2 worm cellular contexts compared by ENCODE assay signal in the genomic region with DNA sequence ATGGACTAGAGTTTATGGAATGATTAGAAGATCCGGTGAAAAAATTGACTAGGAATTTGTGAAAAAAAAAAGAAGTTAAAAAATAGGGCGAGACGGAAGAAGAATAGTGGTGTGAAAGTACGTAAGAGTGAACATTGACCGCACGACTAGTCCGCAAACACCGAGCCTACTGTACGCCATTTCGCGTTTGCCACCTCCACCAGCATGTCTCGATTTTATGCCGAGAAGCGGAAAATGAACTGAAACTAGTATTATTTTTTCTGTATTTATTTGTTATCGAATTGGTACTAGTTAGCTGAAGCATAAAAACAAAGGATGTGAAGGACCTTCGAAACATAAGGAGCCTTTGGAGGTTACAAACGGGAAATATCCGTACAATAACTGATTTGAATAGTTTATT.
TF ChIP-seq lines count a peak whose summit lies in the region.

No protein-coding gene starts in this region.

TF ChIP-seq in whole organism, L1 larva, 84 proteins besides CTCF, POLR2A, EP300 and RAD21 (continued from another document):
- TF ChIP-seq unc-62 (GFP tag; optimal IDR thresholded peaks at IDR 0.05; lab: Kevin White, UChicago) (no peak), nhr-90 (tag; optimal IDR thresholded peaks at IDR 0.05; lab: Kevin White, UChicago; ENCODE audit: poor library complexity) (peak; percentile 44), fkh-10 (GFP tag; optimal IDR thresholded peaks at IDR 0.05; lab: Kevin White, UChicago) (no peak), vab-15 (tag; optimal IDR thresholded peaks at IDR 0.05; lab: Kevin White, UChicago) (no peak), nhr-28 (tag; optimal IDR thresholded peaks at IDR 0.05; lab: Kevin White, UChicago) (no peak), ztf-11 (tag; optimal IDR thresholded peaks at IDR 0.05; lab: Kevin White, UChicago) (no peak), tbx-2 (tag; optimal IDR thresholded peaks at IDR 0.05; lab: Kevin White, UChicago) (peak; percentile 9), hlh-4 (tag; optimal IDR thresholded peaks at IDR 0.05; lab: Kevin White, UChicago) (no peak), snpc-4 (tag; optimal IDR thresholded peaks at IDR 0.05; lab: Kevin White, UChicago) (no peak), irx-1 (tag; optimal IDR thresholded peaks at IDR 0.05; lab: Kevin White, UChicago) (no peak), nhr-76 (tag; optimal IDR thresholded peaks at IDR 0.05; lab: Kevin White, UChicago) (no peak), lin-14 (GFP tag; optimal IDR thresholded peaks at IDR 0.05; lab: Kevin White, UChicago) (peak; percentile 40), C16A3.4 (tag; optimal IDR thresholded peaks at IDR 0.05; lab: Kevin White, UChicago) (peak; percentile 51), skn-1 (tag; optimal IDR thresholded peaks at IDR 0.05; lab: Kevin White, UChicago) (no peak), nhr-19 (GFP tag; conservative IDR thresholded peaks at IDR 0.05; lab: Robert Waterston, UW) (no peak), ceh-88 (GFP tag; IDR thresholded peaks at IDR 0.05; lab: Robert Waterston, UW) (no peak), ces-1 (GFP tag; optimal IDR thresholded peaks at IDR 0.05; lab: Kevin White, UChicago) (no peak), lin-15B (tag; optimal IDR thresholded peaks at IDR 0.05; lab: Kevin White, UChicago) (no peak), sptf-1 (tag; optimal IDR thresholded peaks at IDR 0.05; lab: Kevin White, UChicago) (no peak), hpl-2 (GFP tag; optimal IDR thresholded peaks at IDR 0.05; lab: Kevin White, UChicago) (no peak), snu-23 (GFP tag; optimal IDR thresholded peaks at IDR 0.05; lab: Kevin White, UChicago) (peak; percentile 55), elt-3 (tag; optimal IDR thresholded peaks at IDR 0.05; lab: Kevin White, UChicago) (no peak), isw-1 (GFP tag; IDR thresholded peaks at IDR 0.05; lab: Robert Waterston, UW) (peak; percentile 15; the same call in 1 of the 2 replicates), unc-130 (tag; optimal IDR thresholded peaks at IDR 0.05; lab: Kevin White, UChicago) (peak; percentile 17), fos-1 (tag; optimal IDR thresholded peaks at IDR 0.05; lab: Kevin White, UChicago) (no peak), nhr-71 (tag; optimal IDR thresholded peaks at IDR 0.05; lab: Kevin White, UChicago) (peak; percentile 65), lin-35 (GFP tag; optimal IDR thresholded peaks at IDR 0.05; lab: Kevin White, UChicago) (peak; percentile 57 to 66), mdl-1 (tag; optimal IDR thresholded peaks at IDR 0.05; lab: Kevin White, UChicago) (no peak), sox-4 (tag; optimal IDR thresholded peaks at IDR 0.05; lab: Kevin White, UChicago) (no peak), C34B4.2 (tag; optimal IDR thresholded peaks at IDR 0.05; lab: Kevin White, UChicago) (no peak), mef-2 (tag; optimal IDR thresholded peaks at IDR 0.05; lab: Kevin White, UChicago) (no peak), pqm-1 (tag; optimal IDR thresholded peaks at IDR 0.05; lab: Kevin White, UChicago) (no peak), pax-3 (tag; optimal IDR thresholded peaks at IDR 0.05; lab: Kevin White, UChicago) (no peak), F16B12.6 (tag; optimal IDR thresholded peaks at IDR 0.05; lab: Kevin White, UChicago) (peak; percentile 89), efl-3 (GFP tag; optimal IDR thresholded peaks at IDR 0.05; lab: Kevin White, UChicago) (no peak), egl-27 (tag; optimal IDR thresholded peaks at IDR 0.05; lab: Kevin White, UChicago) (no peak), nhr-12 (tag; optimal IDR thresholded peaks at IDR 0.05; lab: Kevin White, UChicago) (no peak), ztf-4 (tag; optimal IDR thresholded peaks at IDR 0.05; lab: Kevin White, UChicago) (no peak), fkh-4 (tag; optimal IDR thresholded peaks at IDR 0.05; lab: Kevin White, UChicago; ENCODE audit: borderline replicate concordance) (no peak), grh-1 (GFP tag; IDR thresholded peaks at IDR 0.05; lab: Robert Waterston, UW) (no peak), jun-1 (tag; optimal IDR thresholded peaks at IDR 0.05; lab: Kevin White, UChicago) (peak; percentile 32), pag-3 (tag; optimal IDR thresholded peaks at IDR 0.05; lab: Kevin White, UChicago; ENCODE audit: borderline replicate concordance, insufficient read depth) (no peak), lir-3 (tag; optimal IDR thresholded peaks at IDR 0.05; lab: Kevin White, UChicago; ENCODE audit: poor library complexity) (no peak), hlh-17 (GFP tag; optimal IDR thresholded peaks at IDR 0.05; lab: Kevin White, UChicago; ENCODE audit: borderline replicate concordance) (no peak), ceh-82 (tag; optimal IDR thresholded peaks at IDR 0.05; lab: Kevin White, UChicago) (peak in 2 of 3 experiments; percentile 14 to 45), aha-1 (tag; optimal IDR thresholded peaks at IDR 0.05; lab: Kevin White, UChicago) (no peak), unc-86 (tag; optimal IDR thresholded peaks at IDR 0.05; lab: Kevin White, UChicago) (no peak), efl-1 (optimal IDR thresholded peaks at IDR 0.05; lab: Kevin White, UChicago) (peak; percentile 55 to 57), efl-1 (GFP tag; optimal IDR thresholded peaks at IDR 0.05 in 1 of 2; lab: Kevin White, UChicago) (peak; percentile 58 to 92), Y116A8C.19 (tag; optimal IDR thresholded peaks at IDR 0.05; lab: Kevin White, UChicago; ENCODE audit: borderline replicate concordance) (no peak), mab-9 (GFP tag; IDR thresholded peaks at IDR 0.05; lab: Robert Waterston, UW) (no peak), nhr-84 (tag; optimal IDR thresholded peaks at IDR 0.05; lab: Kevin White, UChicago) (no peak)
TF ChIP-seq in whole organism, L1 larva: peak in this region for 24.

TF ChIP-seq in whole organism, young adult, 124 proteins besides CTCF, POLR2A, EP300 and RAD21 (continued from another document):
- 0 out of 2 replicates have a peak, but pooled peaks have one; percentile 50 for TF ChIP-seq nfyb-1 (GFP tag; IDR thresholded peaks at IDR 0.05; lab: Robert Waterston, UW)
- no peak for TF ChIP-seq ceh-79 (tag; optimal IDR thresholded peaks at IDR 0.05; lab: Kevin White, UChicago)
- TF ChIP-seq zfh-2 (GFP tag; conservative IDR thresholded peaks at IDR 0.05; lab: Robert Waterston, UW) = no peak
- no peak for TF ChIP-seq mes-4 (tag; optimal IDR thresholded peaks at IDR 0.05; lab: Kevin White, UChicago)
- no peak for TF ChIP-seq dpff-1 (tag; optimal IDR thresholded peaks at IDR 0.05; lab: Kevin White, UChicago)
- TF ChIP-seq mcd-1 (GFP tag; IDR thresholded peaks at IDR 0.05; lab: Robert Waterston, UW) = peak; percentile 39; the same call in 1 of the 2 replicates
- peak; percentile 24; the same call in 1 of the 2 replicates for TF ChIP-seq ekl-4 (GFP tag; IDR thresholded peaks at IDR 0.05; lab: Robert Waterston, UW)
- TF ChIP-seq hlh-26 (GFP tag; conservative IDR thresholded peaks at IDR 0.05; lab: Robert Waterston, UW) = no peak
- no peak for TF ChIP-seq nhr-120 (GFP tag; IDR thresholded peaks at IDR 0.05; lab: Robert Waterston, UW)
- TF ChIP-seq F57C9.4 (tag; optimal IDR thresholded peaks at IDR 0.05; lab: Kevin White, UChicago) = no peak
- no peak for TF ChIP-seq F55B11.4 (tag; optimal IDR thresholded peaks at IDR 0.05; lab: Kevin White, UChicago; ENCODE audit: borderline replicate concordance, insufficient read depth)
- no peak for TF ChIP-seq ccch-3 (GFP tag; optimal IDR thresholded peaks at IDR 0.05; lab: Kevin White, UChicago)
- TF ChIP-seq gei-17 (GFP tag; optimal IDR thresholded peaks at IDR 0.05; lab: Kevin White, UChicago) = no peak
- TF ChIP-seq mxl-1 (tag; optimal IDR thresholded peaks at IDR 0.05; lab: Kevin White, UChicago) = no peak
- no peak for TF ChIP-seq zim-3 (tag; optimal IDR thresholded peaks at IDR 0.05; lab: Kevin White, UChicago)
- TF ChIP-seq F52B5.7 (tag; optimal IDR thresholded peaks at IDR 0.05; lab: Kevin White, UChicago) = no peak
- TF ChIP-seq lin-54 (GFP tag; optimal IDR thresholded peaks at IDR 0.05; lab: Kevin White, UChicago) = peak; percentile 25
- TF ChIP-seq K12H6.12 (tag; optimal IDR thresholded peaks at IDR 0.05; lab: Kevin White, UChicago) = no peak
- TF ChIP-seq F39B2.1 (GFP tag; IDR thresholded peaks at IDR 0.05; lab: Robert Waterston, UW) = no peak
- no peak for TF ChIP-seq aptf-3 (GFP tag; IDR thresholded peaks at IDR 0.05; lab: Robert Waterston, UW)
- TF ChIP-seq bed-2 (GFP tag; IDR thresholded peaks at IDR 0.05; lab: Robert Waterston, UW) = no peak
- no peak for TF ChIP-seq B0261.1 (tag; optimal IDR thresholded peaks at IDR 0.05; lab: Kevin White, UChicago)
- TF ChIP-seq Y67H2A.10 (GFP tag; conservative IDR thresholded peaks at IDR 0.05; lab: Robert Waterston, UW) = no peak
- TF ChIP-seq snpc-4 (GFP tag; optimal IDR thresholded peaks at IDR 0.05; lab: Kevin White, UChicago) = no peak
- TF ChIP-seq snpc-4 (tag; optimal IDR thresholded peaks at IDR 0.05; lab: Kevin White, UChicago) = peak in 1 of 4 experiments; percentile 5
- peak; percentile 52; the same call in 1 of the 2 replicates for TF ChIP-seq madf-6 (GFP tag; IDR thresholded peaks at IDR 0.05; lab: Robert Waterston, UW)
- TF ChIP-seq let-607 (tag; optimal IDR thresholded peaks at IDR 0.05; lab: Kevin White, UChicago) = no peak
- no peak for TF ChIP-seq bed-1 (GFP tag; IDR thresholded peaks at IDR 0.05; lab: Robert Waterston, UW)
- TF ChIP-seq ceh-58 (GFP tag; IDR thresholded peaks at IDR 0.05; lab: Robert Waterston, UW) = no peak
- no peak for TF ChIP-seq lin-35 (GFP tag; optimal IDR thresholded peaks at IDR 0.05; lab: Kevin White, UChicago)
- TF ChIP-seq egrh-3 (GFP tag; IDR thresholded peaks at IDR 0.05; lab: Robert Waterston, UW) = no peak
- no peak for TF ChIP-seq hsf-1 (GFP tag; IDR thresholded peaks at IDR 0.05; lab: Robert Waterston, UW)
